Worm (Caenorhabditis elegans): Measurements from ENCODE around the gene F41G3.10.

DNA sequence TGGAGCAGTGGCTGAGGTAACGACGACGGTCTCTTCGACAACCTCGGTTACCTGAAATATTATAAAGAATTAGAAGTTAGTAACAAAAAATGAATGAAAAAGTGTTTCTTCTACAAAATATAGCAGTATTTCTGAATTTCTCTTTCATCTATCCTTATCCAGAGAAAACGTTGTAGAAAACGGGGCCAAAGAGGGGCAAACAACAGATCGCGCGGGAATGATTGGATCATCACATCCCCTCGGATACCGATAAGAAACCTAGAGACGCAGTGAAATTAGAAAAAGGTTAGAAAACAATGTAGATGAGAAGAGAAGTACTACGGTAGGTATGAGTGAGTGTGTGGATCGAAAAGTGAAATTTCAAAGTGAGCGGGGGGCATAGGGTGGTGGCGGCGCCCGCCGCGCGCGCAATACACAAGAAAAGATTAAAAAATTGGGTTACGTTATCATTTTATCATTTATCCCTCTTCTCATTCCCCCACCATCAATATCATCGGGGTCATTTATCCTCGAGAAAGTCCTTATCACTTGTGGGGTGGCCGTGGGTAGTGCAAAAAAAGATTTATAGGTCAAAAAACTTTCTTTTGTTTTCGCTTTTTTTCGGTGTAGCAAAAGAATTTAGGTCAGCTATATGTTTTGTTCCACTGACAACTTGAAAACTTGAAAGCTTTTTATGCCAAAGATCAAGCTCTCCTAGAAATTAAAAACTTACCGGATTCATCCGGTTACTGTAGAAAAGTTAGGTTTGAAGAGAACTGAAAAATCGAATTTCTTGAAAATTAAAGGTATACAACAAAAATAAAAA is 36.9 kb downstream of the F41G3.10 start, which contains the start of the genes dpy-10 and T14B4.19:
- TF ChIP-seq nhr-28 (tag; optimal IDR thresholded peaks at IDR 0.05) (no peak), ceh-9 (tag; optimal IDR thresholded peaks at IDR 0.05) (no peak), zag-1 (tag; optimal IDR thresholded peaks at IDR 0.05) (no peak), elt-3 (tag; optimal IDR thresholded peaks at IDR 0.05) (peak in 2 of 3 experiments; percentile 18 to 85), unc-62 (GFP tag; optimal IDR thresholded peaks at IDR 0.05) (no peak), nhr-23 (tag; optimal IDR thresholded peaks at IDR 0.05) (peak; percentile 96), ama-1 (optimal IDR thresholded peaks at IDR 0.05) (no peak), nhr-11 (tag; optimal IDR thresholded peaks at IDR 0.05) (no peak), ztf-4 (tag; optimal IDR thresholded peaks at IDR 0.05) (no peak), nhr-43 (tag; optimal IDR thresholded peaks at IDR 0.05; ENCODE audit: poor library complexity, severe bottlenecking) (peak; percentile 75)

All from whole organism, L3 larva.